Fruit fly (Drosophila melanogaster) whole organism, embryonic: ENCODE results near the gene CG43759.

Experiments
- Bgb ChIP-seq: fragments of 200-800 bp; sonication (Bioruptor generic); IDR thresholded peaks from 2 replicates; pipeline ENCODE4 v1.3.6; 2022; ENCODE audit warnings: missing biosample characterization, missing genetic modification characterization; ENCODE audit not compliant: partially characterized antibody
- CG10209 ChIP-seq: fragments of 200-800 bp; sonication (Bioruptor generic); optimal IDR thresholded peaks from 3 replicates; lab custom pipeline; 2017; ENCODE audit warnings: missing biosample characterization, mild to moderate bottlenecking, missing genetic modification characterization, missing genetic modification reagents
- CG11456 ChIP-seq: fragments of 200-800 bp; sonication (Bioruptor generic); IDR thresholded peaks from 3 replicates; pipeline ENCODE4 v1.3.6; 2022; ENCODE audit warnings: missing biosample characterization, missing genetic modification characterization
- CG12071 ChIP-seq: fragments of 200-800 bp; sonication (Bioruptor generic); optimal IDR thresholded peaks from 3 replicates; lab custom pipeline; 2018; ENCODE audit warnings: missing biosample characterization, mild to moderate bottlenecking, missing genetic modification characterization
- CG1233 ChIP-seq: fragments of 200-800 bp; sonication (Bioruptor generic); optimal IDR thresholded peaks from 4 replicates; lab custom pipeline; 2018; ENCODE audit warnings: missing biosample characterization, mild to moderate bottlenecking, missing genetic modification characterization
- CG12391 ChIP-seq: fragments of 200-800 bp; sonication (Bioruptor generic); optimal IDR thresholded peaks from 3 replicates; lab custom pipeline; 2018; ENCODE audit warnings: missing biosample characterization, mild to moderate bottlenecking, missing genetic modification characterization, moderate library complexity
- CG13287 ChIP-seq: fragments of 200-800 bp; sonication (Bioruptor generic); IDR thresholded peaks from 2 replicates; pipeline ENCODE4 v1.3.6; 2022; ENCODE audit warnings: missing biosample characterization, missing genetic modification characterization; ENCODE audit not compliant: partially characterized antibody
- CG15269 ChIP-seq: fragments of 200-800 bp; sonication (Bioruptor generic); optimal IDR thresholded peaks from 2 replicates; lab custom pipeline; 2018; ENCODE audit warnings: missing biosample characterization, mild to moderate bottlenecking, missing genetic modification characterization, moderate library complexity
- CG15514 ChIP-seq: fragments of 200-800 bp; sonication (Bioruptor generic); optimal IDR thresholded peaks from 3 replicates; lab custom pipeline; 2017; ENCODE audit warnings: missing biosample characterization, missing genetic modification characterization, mild to moderate bottlenecking, moderate library complexity, missing genetic modification reagents
- CG15601 ChIP-seq: fragments of 200-800 bp; sonication (Bioruptor generic); optimal IDR thresholded peaks from 3 replicates; lab custom pipeline; 2019; ENCODE audit warnings: missing biosample characterization, mild to moderate bottlenecking, missing genetic modification characterization, moderate library complexity
- CG1602 ChIP-seq: fragments of 200-800 bp; sonication (Bioruptor generic); optimal IDR thresholded peaks from 3 replicates; lab custom pipeline; 2016; ENCODE audit warnings: missing biosample characterization, missing genetic modification characterization
- CG17361 ChIP-seq: fragments of 200-800 bp; sonication (Bioruptor generic); IDR thresholded peaks from 3 replicates; pipeline ENCODE4 v1.3.6; 2022; ENCODE audit warnings: missing biosample characterization, missing genetic modification characterization
- CG17912 ChIP-seq: fragments of 200-800 bp; sonication (Bioruptor generic); optimal IDR thresholded peaks from 2 replicates; lab custom pipeline; 2018; ENCODE audit warnings: missing biosample characterization, mild to moderate bottlenecking, missing genetic modification characterization
- CG1832 ChIP-seq: fragments of 200-800 bp; sonication (Bioruptor generic); optimal IDR thresholded peaks from 2 replicates; lab custom pipeline; 2017; ENCODE audit warnings: missing biosample characterization, mild to moderate bottlenecking, missing genetic modification characterization, inconsistent platforms
- CG3281 ChIP-seq: fragments of 200-800 bp; sonication (Bioruptor generic); optimal IDR thresholded peaks from 3 replicates; lab custom pipeline; 2017; ENCODE audit warnings: missing biosample characterization, mild to moderate bottlenecking, missing genetic modification characterization
- CG33213 ChIP-seq: fragments of 200-800 bp; sonication (Bioruptor generic); optimal IDR thresholded peaks from 3 replicates; lab custom pipeline; 2016; ENCODE audit warnings: missing biosample characterization, missing genetic modification characterization
- CG34376 ChIP-seq: fragments of 200-800 bp; sonication (Bioruptor generic); optimal IDR thresholded peaks from 2 replicates; lab custom pipeline; 2018; ENCODE audit warnings: missing biosample characterization, mild to moderate bottlenecking, missing genetic modification characterization
- Camta ChIP-seq: fragments of 200-800 bp; sonication (Bioruptor generic); optimal IDR thresholded peaks from 2 replicates; lab custom pipeline; 2016; ENCODE audit warnings: missing biosample characterization, missing genetic modification characterization
- E2f1 ChIP-seq: fragments of 200-800 bp; sonication (Bioruptor generic); IDR thresholded peaks from 2 replicates; pipeline ENCODE4 v1.3.6; 2022; ENCODE audit warnings: missing biosample characterization, missing genetic modification characterization
- Eip74EF ChIP-seq, 2 experiments: fragments of 200-800 bp in 1 of 2; fragments of >200 bp in 1 of 2; sonication (Bioruptor generic) in 1 of 2; optimal IDR thresholded peaks; 2 replicates each; lab custom pipeline; 2017 to 2019; ENCODE audit warnings: missing biosample characterization in 2 of 2, missing genetic modification characterization in 2 of 2, mild to moderate bottlenecking in 1 of 2, moderate library complexity in 1 of 2
- Elba2 ChIP-seq: fragments of 200-800 bp; sonication (Bioruptor generic); optimal IDR thresholded peaks from 3 replicates; lab custom pipeline; 2016; ENCODE audit warnings: missing biosample characterization, missing genetic modification characterization
- Gug ChIP-seq: fragments of 200-800 bp; sonication (Bioruptor generic); IDR thresholded peaks from 4 replicates; pipeline ENCODE4 v1.3.6; 2022; ENCODE audit warnings: missing biosample characterization, missing genetic modification characterization
- HLH3B ChIP-seq: fragments of 200-800 bp; sonication (Bioruptor generic); IDR thresholded peaks from 2 replicates; pipeline ENCODE4 v1.3.6; 2022; ENCODE audit warnings: missing biosample characterization, missing genetic modification characterization
- Hey ChIP-seq: fragments of 200-800 bp; sonication (Bioruptor generic); optimal IDR thresholded peaks from 3 replicates; lab custom pipeline; 2018; ENCODE audit warnings: missing biosample characterization, mild to moderate bottlenecking, missing genetic modification characterization
- Hr78 ChIP-seq, 2 experiments: fragments of 200-800 bp in 1 of 2; fragments of >200 bp in 1 of 2; sonication (Bioruptor generic) in 1 of 2; optimal IDR thresholded peaks; 2 replicates each; lab custom pipeline; 2017 to 2019; ENCODE audit warnings: missing biosample characterization in 2 of 2, missing genetic modification characterization in 2 of 2, mild to moderate bottlenecking in 1 of 2, moderate library complexity in 1 of 2
- Meics ChIP-seq: fragments of 200-800 bp; sonication (Bioruptor generic); optimal IDR thresholded peaks from 2 replicates; lab custom pipeline; 2017; ENCODE audit warnings: missing biosample characterization, mild to moderate bottlenecking, missing genetic modification characterization
- Sin3A ChIP-seq: fragments of >200 bp; optimal IDR thresholded peaks from 2 replicates; lab custom pipeline; 2018
- Sox102F ChIP-seq: fragments of 200-800 bp; sonication (Bioruptor generic); optimal IDR thresholded peaks from 2 replicates; lab custom pipeline; 2018; ENCODE audit warnings: missing biosample characterization, mild to moderate bottlenecking, missing genetic modification characterization, moderate library complexity
- abd-A ChIP-seq: fragments of 200-800 bp; sonication (Bioruptor generic); optimal IDR thresholded peaks from 3 replicates; lab custom pipeline; 2019; ENCODE audit warnings: missing biosample characterization, mild to moderate bottlenecking, missing genetic modification characterization, moderate library complexity
- ase ChIP-seq: fragments of 200-800 bp; sonication (Bioruptor generic); IDR thresholded peaks from 3 replicates; pipeline ENCODE4 v1.3.6; 2022; ENCODE audit warnings: missing biosample characterization, missing genetic modification characterization
- bab2 ChIP-seq: fragments of 200-800 bp; sonication (Bioruptor generic); optimal IDR thresholded peaks from 2 replicates; lab custom pipeline; 2016; ENCODE audit warnings: missing biosample characterization, missing genetic modification characterization
- bsh ChIP-seq, 2 experiments: fragments of 200-800 bp; sonication (Bioruptor generic); optimal IDR thresholded peaks; 2 replicates each; lab custom pipeline; 2017 to 2018; ENCODE audit warnings: mild to moderate bottlenecking in 2 of 2, missing biosample characterization in 2 of 2, missing genetic modification characterization in 2 of 2, moderate library complexity in 1 of 2
- cato ChIP-seq: fragments of 200-800 bp; sonication (Bioruptor generic); optimal IDR thresholded peaks from 2 replicates; lab custom pipeline; 2016; ENCODE audit warnings: missing biosample characterization, missing genetic modification characterization, borderline replicate concordance
- crp ChIP-seq, 2 experiments: fragments of 200-800 bp; sonication (Bioruptor generic); optimal IDR thresholded peaks; 2 replicates in 1 of 2; 3 replicates in 1 of 2; lab custom pipeline; 2017; ENCODE audit warnings: missing biosample characterization in 2 of 2, missing genetic modification characterization in 2 of 2, mild to moderate bottlenecking in 1 of 2, moderate library complexity in 1 of 2
- lab ChIP-seq: fragments of 200-800 bp; sonication (Bioruptor generic); optimal IDR thresholded peaks from 3 replicates; lab custom pipeline; 2017; ENCODE audit warnings: missing biosample characterization, missing genetic modification characterization, mild to moderate bottlenecking, moderate library complexity, missing genetic modification reagents
- maf-S ChIP-seq: fragments of 200-800 bp; sonication (Bioruptor generic); optimal IDR thresholded peaks from 2 replicates; lab custom pipeline; 2016; ENCODE audit warnings: missing biosample characterization, missing genetic modification characterization
- mirr ChIP-seq: fragments of 200-800 bp; sonication (Bioruptor generic); optimal IDR thresholded peaks from 3 replicates; lab custom pipeline; 2018; ENCODE audit warnings: missing biosample characterization, mild to moderate bottlenecking, missing genetic modification characterization
- pfk ChIP-seq: fragments of 200-800 bp; sonication (Bioruptor generic); optimal IDR thresholded peaks from 2 replicates; lab custom pipeline; 2018; ENCODE audit warnings: missing biosample characterization, mild to moderate bottlenecking, missing genetic modification characterization, moderate library complexity
- prd ChIP-seq, 3 experiments: fragments of >200 bp in 2 of 3; fragments of 200-800 bp in 1 of 3; sonication (Bioruptor generic) in 1 of 3; optimal IDR thresholded peaks in 2 of 3; IDR thresholded peaks in 1 of 3; 2 replicates in 2 of 3; 3 replicates in 1 of 3; pipeline versions ENCODE4 v1.3.6 to Lab custom; 2017 to 2022; ENCODE audit warnings: missing biosample characterization in 1 of 3, missing genetic modification characterization in 1 of 3
- pum ChIP-seq: fragments of 200-800 bp; sonication (Bioruptor generic); optimal IDR thresholded peaks from 2 replicates; lab custom pipeline; 2016; ENCODE audit warnings: missing biosample characterization, missing genetic modification characterization
- sd ChIP-seq: fragments of 200-800 bp; sonication (Bioruptor generic); optimal IDR thresholded peaks from 3 replicates; lab custom pipeline; 2018; ENCODE audit warnings: missing biosample characterization, mild to moderate bottlenecking, missing genetic modification characterization, moderate library complexity
- shn ChIP-seq: fragments of 200-800 bp; sonication (Bioruptor generic); optimal IDR thresholded peaks from 3 replicates; lab custom pipeline; 2016; ENCODE audit warnings: missing biosample characterization, missing genetic modification characterization
- sna ChIP-seq: fragments of 200-800 bp; sonication (Bioruptor generic); IDR thresholded peaks from 2 replicates; pipeline ENCODE4 v1.3.6; 2022; ENCODE audit warnings: missing biosample characterization, missing genetic modification characterization; ENCODE audit not compliant: partially characterized antibody
- so ChIP-seq: fragments of 200-800 bp; sonication (Bioruptor generic); IDR thresholded peaks from 3 replicates; pipeline ENCODE4 v1.3.6; 2022; ENCODE audit warnings: missing biosample characterization, missing genetic modification characterization
- ssp ChIP-seq: fragments of 200-800 bp; sonication (Bioruptor generic); IDR thresholded peaks from 2 replicates; pipeline ENCODE4 v1.3.6; 2022; ENCODE audit warnings: missing biosample characterization, missing genetic modification characterization
- vvl ChIP-seq: fragments of 200-800 bp; sonication (Bioruptor generic); IDR thresholded peaks from 2 replicates; pipeline ENCODE4 v1.3.6; 2022; ENCODE audit warnings: missing biosample characterization, missing genetic modification characterization
- yki ChIP-seq: fragments of >200 bp; optimal IDR thresholded peaks from 3 replicates; lab custom pipeline; 2018

Gene CG43759

dm6 chrX:19018102-19018814 lies 88.1 kb downstream of the CG43759 start (continued):
- TF ChIP-seq CG1602 (peak; percentile 72), so (GFP tag; lab: Robert Waterston, UW) (peak; percentile 66; the same call in 2 of the 3 replicates), CG33213 (peak; percentile 72), CG15601 (tag; lab: Kevin White, UChicago) (peak; percentile 74), cato (GFP tag; lab: Kevin White, UChicago) (peak; percentile 39), CG17361 (GFP tag; lab: Robert Waterston, UW) (peak; percentile 78), CG13287 (no peak), CG3281 (GFP tag; lab: Kevin White, UChicago) (peak; percentile 72), sna (GFP tag; lab: Robert Waterston, UW) (no peak), Eip74EF (GFP tag; optimal IDR thresholded peaks at IDR 0.05; lab: Kevin White, UChicago) (peak in 1 of 2 experiments; percentile 48), CG15514 (peak; percentile 71), crp (GFP tag; optimal IDR thresholded peaks at IDR 0.05; lab: Kevin White, UChicago) (peak in 1 of 2 experiments; percentile 25), HLH3B (GFP tag; lab: Robert Waterston, UW) (peak; percentile 90), Meics (GFP tag; lab: Kevin White, UChicago) (peak; percentile 85), E2f1 (GFP tag; lab: Robert Waterston, UW) (peak; percentile 74), Sin3A (lab: Kevin White, UChicago) (no peak), Gug (GFP tag; lab: Robert Waterston, UW) (peak; percentile 81), Hr78 (GFP tag; optimal IDR thresholded peaks at IDR 0.05; lab: Kevin White, UChicago) (peak in 1 of 2 experiments; percentile 29), mirr (GFP tag; lab: Kevin White, UChicago) (peak; percentile 48), vvl (GFP tag; lab: Robert Waterston, UW) (peak; percentile 90), Hey (tag; lab: Kevin White, UChicago) (peak; percentile 51), CG34376 (peak; percentile 46), bab2 (GFP tag; lab: Kevin White, UChicago) (peak; percentile 85), ssp (GFP tag; lab: Robert Waterston, UW) (peak; percentile 68), Bgb (0 out of 2 replicates have a peak, but pooled peaks have one; percentile 25), pfk (GFP tag; lab: Kevin White, UChicago) (no peak), CG17912 (GFP tag; lab: Kevin White, UChicago) (no peak), Elba2 (no peak), CG1233 (peak; percentile 73), Sox102F (GFP tag; lab: Kevin White, UChicago) (peak; percentile 79), sd (peak; percentile 16), CG10209 (GFP tag; lab: Kevin White, UChicago) (peak; percentile 79), yki (lab: Kevin White, UChicago) (no peak), Camta (peak; percentile 70), ase (GFP tag; lab: Robert Waterston, UW) (peak; percentile 78), prd (optimal IDR thresholded peaks at IDR 0.05; lab: Kevin White, UChicago) (no peak), prd (GFP tag; IDR thresholded peaks at IDR 0.05; lab: Robert Waterston, UW) (peak; percentile 86), shn (peak; percentile 76), CG11456 (GFP tag; lab: Robert Waterston, UW) (peak; percentile 77; the same call in 2 of the 3 replicates), pum (GFP tag; lab: Kevin White, UChicago) (peak; percentile 70), CG12071 (GFP tag; lab: Kevin White, UChicago) (peak; percentile 84), maf-S (GFP tag; lab: Kevin White, UChicago) (peak; percentile 60), CG15269 (tag; lab: Kevin White, UChicago) (peak; percentile 80), bsh (GFP tag; optimal IDR thresholded peaks at IDR 0.05; lab: Kevin White, UChicago) (peak in 1 of 2 experiments; percentile 91), lab (GFP tag; lab: Kevin White, UChicago) (peak; percentile 90), abd-A (tag; lab: Kevin White, UChicago) (peak; percentile 58), CG1832 (GFP tag; lab: Kevin White, UChicago) (no peak), CG12391 (tag; lab: Kevin White, UChicago) (peak; percentile 85)
